Worm (Caenorhabditis elegans): ENCODE results near the gene F35E8.9.
"Not testable (repeated sequence)": the region's sequence is repeated elsewhere in the genome, so short reads cannot be mapped to it uniquely, and the experiment has no call there.

F35E8.9 gene

DNA sequence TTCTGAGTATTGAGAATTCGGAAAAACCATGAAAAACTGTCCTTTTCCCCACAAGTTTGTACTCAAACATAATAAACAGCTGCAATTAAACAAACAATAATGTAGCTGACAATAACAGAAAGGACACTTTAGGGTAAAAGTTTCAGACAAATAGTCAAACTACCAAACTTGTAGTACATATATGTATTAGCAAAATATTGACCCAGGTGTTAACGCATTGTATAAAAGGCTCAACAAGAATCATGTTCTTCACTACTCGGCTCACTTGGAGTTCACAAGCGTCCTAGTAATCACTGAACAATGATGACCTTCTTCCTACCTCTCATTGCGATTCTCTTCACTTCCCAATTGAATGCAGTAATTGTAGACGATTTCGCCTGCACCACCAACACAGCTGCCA lies 5.5 kb downstream of the F35E8.9 start, which contains the start of gene F35E8.6:
Gene F35E8.6, plus strand, starts transcription at position 301 of the 400 bp plus-strand sequence.
- TF ChIP-seq ttx-3 (tag; optimal IDR thresholded peaks at IDR 0.05) = no peak
- no peak for TF ChIP-seq F13H6.1 (tag; optimal IDR thresholded peaks at IDR 0.05)
- no peak for TF ChIP-seq ama-1 (optimal IDR thresholded peaks at IDR 0.05)
- no peak for TF ChIP-seq hlh-30 (tag; optimal IDR thresholded peaks at IDR 0.05; ENCODE audit: insufficient read depth)
- no peak for TF ChIP-seq pat-9 (tag; optimal IDR thresholded peaks at IDR 0.05)
- TF ChIP-seq hlh-8 (tag; optimal IDR thresholded peaks at IDR 0.05) = no peak
- TF ChIP-seq dmd-4 (tag; optimal IDR thresholded peaks at IDR 0.05; ENCODE audit: borderline replicate concordance) = no peak
- no peak for TF ChIP-seq hlh-6 (tag; optimal IDR thresholded peaks at IDR 0.05)
- no peak for TF ChIP-seq hlh-13 (GFP tag; optimal IDR thresholded peaks at IDR 0.05)
- no peak for TF ChIP-seq ceh-45 (GFP tag; IDR thresholded peaks at IDR 0.05)
- TF ChIP-seq unc-55 (GFP tag; optimal IDR thresholded peaks at IDR 0.05) = no peak
- no peak for TF ChIP-seq pag-3 (tag; optimal IDR thresholded peaks at IDR 0.05; ENCODE audit: borderline replicate concordance)
- no peak for TF ChIP-seq ceh-6 (GFP tag; optimal IDR thresholded peaks at IDR 0.05)
- TF ChIP-seq Y22D7AL.16 (tag; optimal IDR thresholded peaks at IDR 0.05) = no peak

DNA sequence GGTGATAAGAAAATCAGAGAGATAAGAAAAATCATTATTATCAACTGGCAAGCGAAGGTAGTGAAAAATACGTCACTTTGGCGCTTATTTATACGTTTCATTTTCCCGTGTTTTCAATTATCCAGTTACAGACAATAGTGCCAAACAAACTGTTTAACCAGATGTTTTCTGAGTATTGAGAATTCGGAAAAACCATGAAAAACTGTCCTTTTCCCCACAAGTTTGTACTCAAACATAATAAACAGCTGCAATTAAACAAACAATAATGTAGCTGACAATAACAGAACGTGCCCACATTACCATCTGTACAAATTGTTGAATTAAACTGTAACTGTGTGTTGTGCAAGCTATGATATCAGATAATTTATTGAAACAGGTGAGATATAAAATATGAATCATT lies 11.8 kb downstream of the F35E8.9 start, which contains the start of the genes F35E8.1 and F35E8.2:
Gene F35E8.1, minus strand, starts transcription at position 101 of the 400 bp plus-strand sequence.
Gene F35E8.2, plus strand, starts transcription at position 132 of the 400 bp plus-strand sequence.
- not testable (repeated sequence) for TF ChIP-seq ceh-19 (GFP tag; optimal IDR thresholded peaks at IDR 0.05); rnt-1 (tag; optimal IDR thresholded peaks at IDR 0.05); T23F11.4 (GFP tag; optimal IDR thresholded peaks at IDR 0.05)

DNA sequence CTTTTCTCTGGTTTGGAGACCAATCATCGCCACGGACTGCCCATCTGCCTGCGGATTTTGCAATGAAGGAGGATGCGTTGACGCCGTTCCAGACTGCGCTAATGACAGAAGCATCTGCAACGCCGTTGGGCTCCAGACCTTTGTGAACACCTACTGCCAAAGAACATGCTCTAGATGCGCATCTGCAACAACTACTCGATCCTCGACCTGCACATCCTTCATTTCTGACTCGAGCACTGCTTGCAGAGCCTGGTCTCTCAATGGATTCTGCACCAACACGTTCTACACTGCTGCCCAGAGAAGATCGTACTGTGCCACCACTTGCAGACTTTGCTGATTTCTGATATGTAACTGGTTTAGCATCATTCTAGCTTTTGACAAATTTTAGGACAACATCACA lies 16.8 kb downstream of the F35E8.9 start:
- TF ChIP-seq C38D4.7 (GFP tag; optimal IDR thresholded peaks at IDR 0.05) (no peak), T23F11.4 (GFP tag; optimal IDR thresholded peaks at IDR 0.05) (no peak), unc-86 (tag; optimal IDR thresholded peaks at IDR 0.05) (no peak), syd-9 (tag; optimal IDR thresholded peaks at IDR 0.05) (no peak), ets-4 (tag; optimal IDR thresholded peaks at IDR 0.05) (no peak), fkh-6 (tag; optimal IDR thresholded peaks at IDR 0.05) (no peak), rnt-1 (tag; optimal IDR thresholded peaks at IDR 0.05) (no peak), pax-1 (tag; optimal IDR thresholded peaks at IDR 0.05) (no peak), sdc-2 (tag; optimal IDR thresholded peaks at IDR 0.05) (no peak), ahr-1 (tag; optimal IDR thresholded peaks at IDR 0.05) (no peak), che-1 (tag; optimal IDR thresholded peaks at IDR 0.05) (no peak), ceh-18 (tag; optimal IDR thresholded peaks at IDR 0.05) (no peak), elt-2 (tag; optimal IDR thresholded peaks at IDR 0.05) (no peak), hlh-8 (tag; optimal IDR thresholded peaks at IDR 0.05) (no peak), ceh-34 (tag; optimal IDR thresholded peaks at IDR 0.05) (no peak), pha-2 (tag; optimal IDR thresholded peaks at IDR 0.05) (no peak), unc-3 (GFP tag; conservative IDR thresholded peaks at IDR 0.05) (no peak), unc-3 (tag; optimal IDR thresholded peaks at IDR 0.05) (no peak), ttx-3 (tag; optimal IDR thresholded peaks at IDR 0.05) (no peak)

DNA sequence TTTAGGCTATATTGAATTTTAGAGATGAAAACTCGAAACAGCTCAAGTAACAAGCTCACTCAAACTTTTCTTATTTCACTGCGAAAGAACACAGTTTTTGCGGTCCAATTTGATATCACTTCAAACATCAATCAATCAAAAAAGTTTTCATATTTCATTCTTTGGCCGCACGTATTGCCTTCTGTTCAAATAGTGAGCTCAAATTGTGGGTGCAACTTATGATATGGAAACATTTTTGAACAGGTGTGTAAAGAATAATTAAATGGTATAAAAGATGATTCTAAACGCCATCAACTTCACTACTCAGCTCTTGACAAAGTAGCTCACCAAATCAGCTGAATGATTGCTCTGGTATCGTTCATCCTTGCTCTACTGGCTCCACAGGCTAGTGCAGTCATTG lies 17.7 kb downstream of the F35E8.9 start, which contains the start of gene T06C12.14:
Gene T06C12.14, plus strand, starts transcription at position 301 of the 400 bp plus-strand sequence.
- no peak for TF ChIP-seq sox-2 (GFP tag; IDR thresholded peaks at IDR 0.05)
- TF ChIP-seq ceh-2 (tag; optimal IDR thresholded peaks at IDR 0.05) = no peak
- TF ChIP-seq pag-3 (tag; optimal IDR thresholded peaks at IDR 0.05; ENCODE audit: borderline replicate concordance) = no peak
- no peak for TF ChIP-seq nfya-1 (tag; optimal IDR thresholded peaks at IDR 0.05)

DNA sequence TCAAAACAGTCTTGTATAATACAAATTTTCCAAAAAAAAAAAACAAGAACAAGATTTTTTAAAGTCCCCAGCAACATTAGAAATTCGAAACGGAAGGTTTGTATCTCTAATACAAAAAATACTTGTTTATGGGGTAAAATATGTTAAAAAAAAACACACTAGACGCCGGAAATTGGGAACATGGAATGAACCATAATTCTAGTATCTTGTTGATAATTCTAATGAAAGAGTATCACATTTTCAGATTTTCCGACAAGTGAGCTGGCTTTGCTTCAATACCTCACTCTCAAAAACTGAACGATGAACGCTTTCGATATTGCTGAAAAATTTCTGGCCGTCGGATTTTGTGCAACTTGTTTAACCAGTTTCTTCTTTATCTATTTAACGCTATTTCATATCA lies 19.7 kb downstream of the F35E8.9 start, which contains the start of gene str-60:
Gene str-60, plus strand, starts transcription at position 301 of the 400 bp plus-strand sequence.
- TF ChIP-seq madf-2 (tag; optimal IDR thresholded peaks at IDR 0.05) = no peak
- TF ChIP-seq unc-86 (tag; optimal IDR thresholded peaks at IDR 0.05) = no peak
- TF ChIP-seq hlh-15 (tag; optimal IDR thresholded peaks at IDR 0.05) = no peak
- TF ChIP-seq pax-1 (tag; optimal IDR thresholded peaks at IDR 0.05) = no peak
- TF ChIP-seq rnt-1 (tag; optimal IDR thresholded peaks at IDR 0.05) = no peak
- no peak for TF ChIP-seq ama-1 (optimal IDR thresholded peaks at IDR 0.05)
- TF ChIP-seq ceh-14 (tag; optimal IDR thresholded peaks at IDR 0.05) = no peak
- no peak for TF ChIP-seq pha-4 (tag; optimal IDR thresholded peaks at IDR 0.05)
- no peak for TF ChIP-seq tbx-2 (tag; optimal IDR thresholded peaks at IDR 0.05)
- TF ChIP-seq lin-11 (tag; optimal IDR thresholded peaks at IDR 0.05) = no peak
- no peak for TF ChIP-seq npax-4 (tag; optimal IDR thresholded peaks at IDR 0.05)
- TF ChIP-seq zip-5 (tag; optimal IDR thresholded peaks at IDR 0.05) = no peak
- TF ChIP-seq pha-2 (tag; optimal IDR thresholded peaks at IDR 0.05) = no peak
- no peak for TF ChIP-seq sox-4 (tag; optimal IDR thresholded peaks at IDR 0.05)
- no peak for TF ChIP-seq fkh-10 (GFP tag; optimal IDR thresholded peaks at IDR 0.05)
- no peak for TF ChIP-seq ceh-22 (tag; optimal IDR thresholded peaks at IDR 0.05)
- no peak for TF ChIP-seq nhr-11 (tag; optimal IDR thresholded peaks at IDR 0.05)
- TF ChIP-seq hlh-13 (GFP tag; optimal IDR thresholded peaks at IDR 0.05) = no peak
